Worm (Caenorhabditis elegans) whole organism, L3 larva: ENCODE data around the gene cyn-10.

Experiments
- aly-2 ChIP-seq: fragments of 150-350 bp; optimal IDR thresholded peaks from 2 replicates; lab custom pipeline; 2014; ENCODE audit warnings: missing biosample characterization, missing genetic modification characterization
- ama-1 ChIP-seq: fragments of 150-350 bp; optimal IDR thresholded peaks from 2 replicates; lab custom pipeline; 2018
- ceh-16 ChIP-seq: sonication (generic microtip); optimal IDR thresholded peaks from 2 replicates; lab custom pipeline; 2017; ENCODE audit warnings: missing biosample characterization, missing genetic modification characterization
- ceh-82 ChIP-seq: fragments of 150-350 bp; optimal IDR thresholded peaks from 2 replicates; lab custom pipeline; 2014; ENCODE audit warnings: missing biosample characterization, missing genetic modification characterization
- ceh-9 ChIP-seq: sonication (generic microtip); optimal IDR thresholded peaks from 2 replicates; lab custom pipeline; 2018; ENCODE audit warnings: missing biosample characterization, missing genetic modification characterization
- daf-12 ChIP-seq: fragments of 150-350 bp; optimal IDR thresholded peaks from 2 replicates; lab custom pipeline; 2014; ENCODE audit warnings: missing biosample characterization, missing genetic modification reagents, missing genetic modification characterization
- egl-27 ChIP-seq: sonication (generic microtip); optimal IDR thresholded peaks from 4 replicates; lab custom pipeline; 2017; ENCODE audit warnings: missing biosample characterization, missing genetic modification reagents, missing genetic modification characterization
- egl-5 ChIP-seq: fragments of 150-350 bp; optimal IDR thresholded peaks from 2 replicates; lab custom pipeline; 2017; ENCODE audit warnings: missing biosample characterization, missing genetic modification reagents, missing genetic modification characterization, inconsistent platforms
- elt-1 ChIP-seq: fragments of 150-350 bp; optimal IDR thresholded peaks from 2 replicates; lab custom pipeline; 2014; ENCODE audit warnings: missing biosample characterization, missing genetic modification characterization
- elt-2 ChIP-seq: sonication (generic microtip); optimal IDR thresholded peaks from 2 replicates; lab custom pipeline; 2016; ENCODE audit warnings: missing genetic modification reagents, mild to moderate bottlenecking, missing genetic modification characterization, missing compliant biosample characterization
- eor-1 ChIP-seq, 2 experiments: fragments of 150-350 bp; optimal IDR thresholded peaks; 2 replicates each; lab custom pipeline; 2014 to 2018; ENCODE audit warnings: missing biosample characterization in 2 of 2, missing genetic modification characterization in 2 of 2
- fkh-10 ChIP-seq: sonication (generic microtip); optimal IDR thresholded peaks from 2 replicates; lab custom pipeline; 2017; ENCODE audit warnings: missing biosample characterization, missing genetic modification reagents, missing genetic modification characterization
- fos-1 ChIP-seq: fragments of 150-350 bp; optimal IDR thresholded peaks from 2 replicates; lab custom pipeline; 2014; ENCODE audit warnings: missing biosample characterization, missing genetic modification characterization
- hmg-11 ChIP-seq: sonication (generic microtip); optimal IDR thresholded peaks from 2 replicates; lab custom pipeline; 2016; ENCODE audit warnings: missing genetic modification characterization, missing compliant biosample characterization
- lin-15B ChIP-seq: fragments of 150-350 bp; optimal IDR thresholded peaks from 2 replicates; lab custom pipeline; 2014; ENCODE audit warnings: missing biosample characterization, missing genetic modification characterization
- lin-39 ChIP-seq: fragments of 150-350 bp; optimal IDR thresholded peaks from 2 replicates; lab custom pipeline; 2018; ENCODE audit warnings: missing biosample characterization, missing genetic modification reagents, missing genetic modification characterization
- lsy-12 ChIP-seq: sonication (generic microtip); optimal IDR thresholded peaks from 2 replicates; lab custom pipeline; 2016; ENCODE audit warnings: mild to moderate bottlenecking, missing genetic modification characterization, missing compliant biosample characterization
- mdl-1 ChIP-seq: fragments of 150-350 bp; optimal IDR thresholded peaks from 2 replicates; lab custom pipeline; 2014; ENCODE audit warnings: missing biosample characterization, missing genetic modification characterization
- nfya-1 ChIP-seq: sonication (generic microtip); optimal IDR thresholded peaks from 2 replicates; lab custom pipeline; 2017; ENCODE audit warnings: missing genetic modification characterization, mild to moderate bottlenecking, missing compliant biosample characterization, antibody characterized with exemption, moderate library complexity; ENCODE audit not compliant: insufficient read depth
- nhr-11 ChIP-seq: fragments of 150-350 bp; optimal IDR thresholded peaks from 2 replicates; lab custom pipeline; 2014; ENCODE audit warnings: missing biosample characterization, missing genetic modification characterization
- nhr-237 ChIP-seq: fragments of 150-350 bp; optimal IDR thresholded peaks from 2 replicates; lab custom pipeline; 2014; ENCODE audit warnings: missing biosample characterization, missing genetic modification characterization
- nhr-28 ChIP-seq: fragments of 150-350 bp; optimal IDR thresholded peaks from 2 replicates; lab custom pipeline; 2014; ENCODE audit warnings: missing biosample characterization, missing genetic modification characterization
- nhr-43 ChIP-seq: sonication (generic microtip); optimal IDR thresholded peaks from 2 replicates; lab custom pipeline; 2016; ENCODE audit warnings: mild to moderate bottlenecking, missing genetic modification characterization, missing compliant biosample characterization; ENCODE audit not compliant: poor library complexity, severe bottlenecking
- nhr-67 ChIP-seq: fragments of 150-350 bp; optimal IDR thresholded peaks from 2 replicates; lab custom pipeline; 2014; ENCODE audit warnings: missing biosample characterization, missing genetic modification characterization
- pha-4 ChIP-seq: fragments of 150-350 bp; optimal IDR thresholded peaks from 2 replicates; lab custom pipeline; 2014; ENCODE audit warnings: missing biosample characterization, missing genetic modification reagents, missing genetic modification characterization
- pqm-1 ChIP-seq: fragments of 150-350 bp; optimal IDR thresholded peaks from 2 replicates; lab custom pipeline; 2017; ENCODE audit warnings: missing biosample characterization, missing genetic modification characterization, inconsistent platforms
- sea-2 ChIP-seq: fragments of 150-350 bp; sonication (generic microtip); optimal IDR thresholded peaks from 4 replicates; lab custom pipeline; 2014; ENCODE audit warnings: missing biosample characterization, missing genetic modification reagents, missing genetic modification characterization
- snpc-4 ChIP-seq: fragments of 150-350 bp; optimal IDR thresholded peaks from 2 replicates; lab custom pipeline; 2014; ENCODE audit warnings: missing biosample characterization, missing genetic modification characterization
- tbx-2 ChIP-seq: sonication (generic microtip); optimal IDR thresholded peaks from 2 replicates; lab custom pipeline; 2016; ENCODE audit warnings: mild to moderate bottlenecking, missing genetic modification characterization, missing compliant biosample characterization
- unc-39 ChIP-seq: sonication (generic microtip); optimal IDR thresholded peaks from 4 replicates; lab custom pipeline; 2017; ENCODE audit warnings: missing biosample characterization, missing genetic modification characterization
- zag-1 ChIP-seq: fragments of 150-350 bp; optimal IDR thresholded peaks from 2 replicates; lab custom pipeline; 2014; ENCODE audit warnings: missing biosample characterization, missing genetic modification characterization
- ztf-11 ChIP-seq: fragments of 150-350 bp; optimal IDR thresholded peaks from 2 replicates; lab custom pipeline; 2014; ENCODE audit warnings: missing biosample characterization, missing genetic modification characterization
- ztf-4 ChIP-seq: fragments of 150-350 bp; optimal IDR thresholded peaks from 2 replicates; lab custom pipeline; 2014; ENCODE audit warnings: missing biosample characterization, missing genetic modification characterization

cyn-10 gene

DNA sequence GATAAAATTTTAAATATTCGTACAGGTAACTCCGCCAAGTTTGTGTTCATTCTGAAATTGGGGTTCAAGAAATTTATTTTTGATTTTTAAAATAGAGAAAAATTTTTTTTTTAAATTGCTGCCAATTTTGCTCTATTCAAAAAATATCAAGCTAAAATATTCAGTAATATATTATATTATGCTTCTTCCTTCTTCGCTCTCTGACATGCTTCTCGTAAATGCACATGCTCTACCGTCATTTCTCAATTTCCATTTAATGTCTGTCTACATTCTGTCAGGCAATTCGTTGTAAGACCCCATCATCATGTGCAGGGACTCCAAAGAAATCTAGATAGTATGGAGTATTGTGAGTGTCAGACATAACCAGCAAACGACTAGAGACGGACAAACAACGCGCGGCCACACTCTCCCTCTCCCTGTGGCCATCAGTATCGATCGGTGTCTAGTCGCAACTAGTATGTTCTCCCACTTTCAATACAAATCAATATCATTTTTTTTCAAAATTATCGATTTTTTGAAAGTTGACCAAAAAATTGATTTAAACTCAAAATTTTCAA lies 38.2 kb upstream of the cyn-10 start, which contains the start of the genes malt-1 and ceh-38 (continued):
- TF ChIP-seq ztf-11 (tag; lab: Kevin White, UChicago) (no peak), daf-12 (tag; lab: Kevin White, UChicago) (peak; percentile 54), tbx-2 (peak; percentile 86), nhr-237 (tag; lab: Kevin White, UChicago) (no peak), sea-2 (GFP tag; lab: Kevin White, UChicago) (peak; percentile 73), fos-1 (no peak)

ce11 chrII:6943299-6944051 lies 30.3 kb upstream of the cyn-10 start:
- TF ChIP-seq hmg-11 (tag; lab: Kevin White, UChicago) (peak; percentile 49), fos-1 (no peak), nfya-1 (peak; percentile 57), elt-1 (no peak), lin-39 (tag; lab: Kevin White, UChicago) (peak; percentile 92), elt-2 (peak; percentile 70), pqm-1 (tag; lab: Kevin White, UChicago) (peak; percentile 11), mdl-1 (tag; lab: Kevin White, UChicago) (no peak), lsy-12 (tag; lab: Kevin White, UChicago) (no peak), nhr-67 (no peak), ceh-16 (tag; lab: Kevin White, UChicago) (no peak)

- peak; percentile 22 for TF ChIP-seq nhr-11 (tag; lab: Kevin White, UChicago)
- no peak for TF ChIP-seq daf-12 (tag; lab: Kevin White, UChicago)
- no peak for TF ChIP-seq fos-1
- TF ChIP-seq eor-1 (tag; optimal IDR thresholded peaks at IDR 0.05; lab: Kevin White, UChicago) = no peak
- TF ChIP-seq fkh-10 = no peak
Observed at ce11 chrII:6941520-6941919, 28.4 kb upstream of the cyn-10 start.

DNA sequence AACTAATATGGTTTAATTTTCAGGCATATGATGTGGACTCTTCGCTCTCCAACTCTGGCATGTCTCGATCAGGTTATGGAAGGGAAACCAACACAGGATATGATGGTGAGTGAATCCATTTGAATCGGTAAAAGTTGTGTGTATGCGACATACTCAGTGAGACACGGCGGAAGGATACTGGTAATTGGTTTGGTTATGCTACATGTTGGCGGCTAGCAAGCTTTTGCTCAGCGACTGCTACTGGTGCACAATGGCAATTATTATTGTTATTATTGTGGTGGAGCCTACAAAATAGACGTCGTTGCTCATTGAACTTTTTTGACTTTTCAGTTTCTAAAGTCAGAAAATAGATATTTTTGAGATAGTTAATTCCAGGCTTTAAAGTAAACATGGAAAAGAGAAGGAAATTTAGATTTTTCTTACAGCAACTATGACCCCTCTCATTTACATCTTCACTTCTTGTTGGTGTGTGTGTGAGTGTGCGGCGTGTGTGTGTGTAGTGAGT lies 27.6 kb upstream of the cyn-10 start:
- TF ChIP-seq snpc-4 (tag; lab: Kevin White, UChicago) (no peak), ztf-4 (tag; lab: Kevin White, UChicago) (no peak), nhr-11 (tag; lab: Kevin White, UChicago) (peak; percentile 44), egl-5 (tag; lab: Kevin White, UChicago) (peak; percentile 42)

ce11 chrII:6939873-6940272 lies 26.7 kb upstream of the cyn-10 start:
- TF ChIP-seq nhr-43 (no peak), unc-39 (tag; lab: Kevin White, UChicago) (no peak), ama-1 (lab: Kevin White, UChicago) (no peak), nfya-1 (no peak), nhr-237 (tag; lab: Kevin White, UChicago) (no peak), ceh-82 (tag; lab: Kevin White, UChicago) (no peak), ztf-11 (tag; lab: Kevin White, UChicago) (no peak), fkh-10 (no peak), nhr-28 (no peak), egl-27 (no peak), zag-1 (tag; lab: Kevin White, UChicago) (no peak), elt-2 (no peak), ceh-9 (tag; lab: Kevin White, UChicago) (no peak), ztf-4 (tag; lab: Kevin White, UChicago) (no peak), aly-2 (no peak), lin-39 (tag; lab: Kevin White, UChicago) (no peak), lsy-12 (tag; lab: Kevin White, UChicago) (no peak), snpc-4 (tag; lab: Kevin White, UChicago) (no peak), pha-4 (tag; lab: Kevin White, UChicago) (no peak), lin-15B (tag; lab: Kevin White, UChicago) (no peak)
